Worm (Caenorhabditis elegans): ENCODE measurements around the gene ztf-9.

DNA sequence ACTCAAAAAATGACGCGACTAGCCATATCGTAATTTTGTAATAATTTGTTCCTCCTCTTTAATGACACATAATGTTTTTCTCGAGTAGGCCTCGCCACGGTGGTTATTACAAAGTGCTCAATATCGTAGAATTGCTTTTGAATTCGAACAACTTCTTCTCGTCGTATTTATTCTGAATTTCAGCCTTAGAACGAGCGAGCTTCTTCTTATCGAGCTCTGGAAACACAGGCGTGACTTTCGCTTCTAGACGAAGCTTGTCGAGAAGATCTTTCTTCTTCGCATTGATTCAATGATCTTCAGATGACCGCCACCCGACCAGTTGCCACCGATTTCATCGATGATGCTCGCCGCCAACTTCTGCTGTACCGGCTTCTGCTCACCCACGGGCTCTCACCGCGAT, 40.7 kb downstream of the ztf-9 start, which contains the start of gene T06E4.21:
- TF ChIP-seq nhr-11 (tag; optimal IDR thresholded peaks at IDR 0.05) (no peak), nhr-6 (tag; optimal IDR thresholded peaks at IDR 0.05) (no peak), elt-1 (tag; optimal IDR thresholded peaks at IDR 0.05) (no peak), unc-62 (GFP tag; optimal IDR thresholded peaks at IDR 0.05) (no peak), C34F6.9 (tag; optimal IDR thresholded peaks at IDR 0.05) (no peak), alr-1 (tag; optimal IDR thresholded peaks at IDR 0.05) (no peak), blmp-1 (tag; optimal IDR thresholded peaks at IDR 0.05; ENCODE audit: insufficient read depth) (no peak), R02D3.7 (tag; optimal IDR thresholded peaks at IDR 0.05) (no peak), mbf-1 (tag; optimal IDR thresholded peaks at IDR 0.05) (no peak), sma-3 (GFP tag; optimal IDR thresholded peaks at IDR 0.05) (no peak), lsy-2 (tag; optimal IDR thresholded peaks at IDR 0.05) (no peak), ztf-11 (tag; optimal IDR thresholded peaks at IDR 0.05) (no peak), nhr-12 (tag; optimal IDR thresholded peaks at IDR 0.05) (no peak)

Data from whole organism, L2 larva.